Worm (Caenorhabditis elegans) whole organism, L2 larva: ENCODE results near the gene gpcp-2.
A peak's percentile ranks its signal among the peaks of the same experiment; 100 is the strongest.

Experiments used
- C34F6.9 ChIP-seq: fragments of 150-350 bp; optimal IDR thresholded peaks from 2 replicates; lab custom pipeline; 2014; ENCODE audit warnings: missing biosample characterization, missing genetic modification characterization
- F13H6.1 ChIP-seq: sonication (generic microtip); optimal IDR thresholded peaks from 2 replicates; lab custom pipeline; 2016; ENCODE audit warnings: missing genetic modification characterization, missing compliant biosample characterization
- R02D3.7 ChIP-seq: fragments of 150-350 bp; optimal IDR thresholded peaks from 2 replicates; lab custom pipeline; 2014; ENCODE audit warnings: missing biosample characterization, missing genetic modification characterization
- Y55F3AM.14 ChIP-seq: fragments of 200-800 bp; sonication (Bioruptor generic); optimal IDR thresholded peaks from 2 replicates; lab custom pipeline; 2018; ENCODE audit warnings: mild to moderate bottlenecking, missing genetic modification characterization, missing compliant biosample characterization
- aly-2 ChIP-seq: fragments of 150-350 bp; optimal IDR thresholded peaks from 2 replicates; lab custom pipeline; 2014; ENCODE audit warnings: missing biosample characterization, missing genetic modification characterization
- ama-1 ChIP-seq: fragments of 150-350 bp; optimal IDR thresholded peaks from 2 replicates; lab custom pipeline; 2018; ENCODE audit warnings: inconsistent platforms
- blmp-1 ChIP-seq: sonication (generic microtip); optimal IDR thresholded peaks from 2 replicates; lab custom pipeline; 2017; ENCODE audit warnings: missing genetic modification characterization, mild to moderate bottlenecking, missing compliant biosample characterization, antibody characterized with exemption, moderate library complexity; ENCODE audit not compliant: insufficient read depth
- ceh-16 ChIP-seq: fragments of 150-350 bp; optimal IDR thresholded peaks from 2 replicates; lab custom pipeline; 2014; ENCODE audit warnings: missing biosample characterization, missing genetic modification characterization
- ceh-82 ChIP-seq: fragments of 150-350 bp; optimal IDR thresholded peaks from 2 replicates; lab custom pipeline; 2014; ENCODE audit warnings: missing biosample characterization, missing genetic modification characterization
- crh-2 ChIP-seq: sonication (generic microtip); optimal IDR thresholded peaks from 2 replicates; lab custom pipeline; 2017; ENCODE audit warnings: missing biosample characterization, missing genetic modification characterization
- egl-27 ChIP-seq: sonication (generic microtip); optimal IDR thresholded peaks from 3 replicates; lab custom pipeline; 2017; ENCODE audit warnings: missing biosample characterization, missing genetic modification reagents, missing genetic modification characterization
- elt-3 ChIP-seq: sonication (generic microtip); optimal IDR thresholded peaks from 2 replicates; lab custom pipeline; 2017; ENCODE audit warnings: missing biosample characterization, missing genetic modification characterization
- fos-1 ChIP-seq: fragments of 150-350 bp; optimal IDR thresholded peaks from 2 replicates; lab custom pipeline; 2014; ENCODE audit warnings: missing biosample characterization, missing genetic modification characterization
- gmeb-1 ChIP-seq: fragments of 150-350 bp; optimal IDR thresholded peaks from 2 replicates; lab custom pipeline; 2014; ENCODE audit warnings: missing biosample characterization, missing genetic modification characterization
- lin-11 ChIP-seq: fragments of 150-350 bp; sonication (generic microtip); optimal IDR thresholded peaks from 2 replicates; lab custom pipeline; 2014; ENCODE audit warnings: missing biosample characterization, missing genetic modification characterization, inconsistent platforms, mixed read lengths
- lin-13 ChIP-seq: fragments of 150-350 bp; optimal IDR thresholded peaks from 2 replicates; lab custom pipeline; 2014; ENCODE audit warnings: missing biosample characterization, missing genetic modification reagents, missing genetic modification characterization
- lin-39 ChIP-seq: fragments of 150-350 bp; optimal IDR thresholded peaks from 2 replicates; lab custom pipeline; 2014; ENCODE audit warnings: missing biosample characterization, missing genetic modification reagents, missing genetic modification characterization
- lsy-2 ChIP-seq, 2 experiments: fragments of 150-350 bp in 1 of 2; sonication (generic microtip) in 1 of 2; optimal IDR thresholded peaks; 2 replicates each; lab custom pipeline; 2014 to 2017; ENCODE audit warnings: missing biosample characterization in 2 of 2, missing genetic modification characterization in 2 of 2
- mbf-1 ChIP-seq: sonication (generic microtip); optimal IDR thresholded peaks from 2 replicates; lab custom pipeline; 2017; ENCODE audit warnings: missing biosample characterization, missing genetic modification characterization
- mdl-1 ChIP-seq, 2 experiments: fragments of 150-350 bp in 1 of 2; sonication (generic microtip) in 1 of 2; optimal IDR thresholded peaks; 2 replicates each; lab custom pipeline; 2017; ENCODE audit warnings: missing biosample characterization in 2 of 2, missing genetic modification characterization in 2 of 2
- nhr-10 ChIP-seq: sonication (generic microtip); optimal IDR thresholded peaks from 2 replicates; lab custom pipeline; 2017; ENCODE audit warnings: missing biosample characterization, missing genetic modification characterization
- nhr-11 ChIP-seq: fragments of 150-350 bp; optimal IDR thresholded peaks from 2 replicates; lab custom pipeline; 2014; ENCODE audit warnings: missing biosample characterization, missing genetic modification characterization
- nhr-129 ChIP-seq: fragments of 150-350 bp; optimal IDR thresholded peaks from 2 replicates; lab custom pipeline; 2014; ENCODE audit warnings: missing biosample characterization, missing genetic modification characterization
- nhr-21 ChIP-seq: fragments of 150-350 bp; optimal IDR thresholded peaks from 2 replicates; lab custom pipeline; 2014; ENCODE audit warnings: missing biosample characterization, missing genetic modification characterization
- nhr-237 ChIP-seq: fragments of 150-350 bp; optimal IDR thresholded peaks from 2 replicates; lab custom pipeline; 2014; ENCODE audit warnings: missing biosample characterization, missing genetic modification characterization
- nhr-6 ChIP-seq: fragments of 150-350 bp; optimal IDR thresholded peaks from 2 replicates; lab custom pipeline; 2014; ENCODE audit warnings: missing biosample characterization, missing genetic modification characterization
- nhr-77 ChIP-seq: fragments of 150-350 bp; optimal IDR thresholded peaks from 2 replicates; lab custom pipeline; 2014; ENCODE audit warnings: missing biosample characterization, missing genetic modification characterization
- sem-4 ChIP-seq: fragments of 150-350 bp; optimal IDR thresholded peaks from 2 replicates; lab custom pipeline; 2014; ENCODE audit warnings: missing biosample characterization, missing genetic modification reagents, missing genetic modification characterization
- skn-1 ChIP-seq: sonication (generic microtip); optimal IDR thresholded peaks from 2 replicates; lab custom pipeline; 2017; ENCODE audit warnings: missing biosample characterization, missing genetic modification characterization
- sma-3 ChIP-seq: sonication (generic microtip); optimal IDR thresholded peaks from 2 replicates; lab custom pipeline; 2016; ENCODE audit warnings: missing genetic modification reagents, missing genetic modification characterization, missing compliant biosample characterization
- sma-9 ChIP-seq, 2 experiments: fragments of 150-350 bp in 1 of 2; sonication (generic microtip) in 1 of 2; optimal IDR thresholded peaks; 2 replicates each; lab custom pipeline; 2014 to 2016; ENCODE audit warnings: missing genetic modification characterization in 2 of 2, mild to moderate bottlenecking in 1 of 2, missing biosample characterization in 1 of 2, missing compliant biosample characterization in 1 of 2, missing genetic modification reagents in 1 of 2, moderate library complexity in 1 of 2
- snpc-4 ChIP-seq: fragments of 150-350 bp; optimal IDR thresholded peaks from 2 replicates; lab custom pipeline; 2014; ENCODE audit warnings: missing biosample characterization, missing genetic modification characterization
- unc-39 ChIP-seq: fragments of 150-350 bp; optimal IDR thresholded peaks from 2 replicates; lab custom pipeline; 2014; ENCODE audit warnings: missing biosample characterization, missing genetic modification characterization
- unc-55 ChIP-seq: fragments of 150-350 bp; sonication (generic microtip); optimal IDR thresholded peaks from 3 replicates; lab custom pipeline; 2014; ENCODE audit warnings: missing biosample characterization, missing genetic modification reagents, missing genetic modification characterization
- unc-62 ChIP-seq: fragments of 150-350 bp; optimal IDR thresholded peaks from 2 replicates; lab custom pipeline; 2014; ENCODE audit warnings: missing biosample characterization, missing genetic modification reagents, missing genetic modification characterization
- zag-1 ChIP-seq: fragments of 150-350 bp; optimal IDR thresholded peaks from 2 replicates; lab custom pipeline; 2014; ENCODE audit warnings: missing biosample characterization, missing genetic modification characterization
- ztf-1 ChIP-seq: fragments of 200-800 bp; sonication (Bioruptor generic); conservative IDR thresholded peaks from 2 replicates; pipeline ENCODE4 v1.3.6; 2022; ENCODE audit warnings: missing genetic modification characterization, missing compliant biosample characterization
- ztf-11 ChIP-seq: sonication (generic microtip); optimal IDR thresholded peaks from 2 replicates; lab custom pipeline; 2017; ENCODE audit warnings: missing biosample characterization, missing genetic modification characterization
- ztf-4 ChIP-seq: fragments of 150-350 bp; optimal IDR thresholded peaks from 2 replicates; lab custom pipeline; 2014; ENCODE audit warnings: missing biosample characterization, missing genetic modification characterization

gpcp-2 gene

DNA sequence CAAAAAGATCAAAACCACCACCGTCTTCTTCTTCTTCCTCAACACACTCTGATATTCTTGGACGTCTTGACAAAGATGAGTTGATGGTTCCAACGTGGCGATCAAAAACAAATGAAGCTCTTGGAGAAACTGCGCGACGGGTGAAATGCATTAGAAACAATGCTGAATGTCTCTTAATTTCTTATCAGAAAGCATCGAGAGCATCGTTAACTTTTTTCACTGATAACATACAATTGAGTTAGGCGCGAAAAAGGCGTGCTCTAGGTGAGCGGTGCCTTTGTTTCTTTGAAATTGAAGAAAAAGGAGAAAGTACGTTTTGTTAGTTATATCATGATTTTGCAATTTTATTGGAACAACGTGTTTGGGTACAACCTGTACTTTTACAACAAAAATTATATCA lies at the start of gene gpcp-2:
Gene gpcp-2 (minus strand): TSS at position 153 of the 400 bp plus-strand sequence.
- TF ChIP-seq ztf-4 (no peak), unc-62 (no peak), nhr-77 (tag; lab: Kevin White, UChicago) (no peak), fos-1 (tag; lab: Kevin White, UChicago) (peak; percentile 39), snpc-4 (tag; lab: Kevin White, UChicago) (no peak), ceh-82 (no peak), aly-2 (tag; lab: Kevin White, UChicago) (no peak)

DNA sequence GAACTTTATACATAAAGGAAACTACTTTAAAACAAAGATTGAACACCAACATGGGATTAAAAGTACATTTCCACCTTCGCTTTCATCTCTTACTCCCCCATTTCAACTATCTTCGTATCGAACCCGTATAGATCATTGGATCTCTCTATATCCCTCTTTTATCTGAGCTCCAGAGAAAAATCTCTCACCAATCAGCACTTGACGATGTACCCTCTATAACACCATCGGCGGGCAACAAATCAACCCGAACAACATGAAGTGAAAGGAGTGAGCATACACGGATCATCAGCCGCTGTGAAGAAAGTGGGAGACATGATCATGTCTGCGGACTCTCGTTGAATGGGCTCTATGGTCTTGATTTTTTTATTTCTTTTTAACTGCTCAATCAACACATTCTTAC lies 44.3 kb upstream of the gpcp-2 start:
- no peak for TF ChIP-seq elt-3 (tag; lab: Kevin White, UChicago)
- no peak for TF ChIP-seq R02D3.7
- TF ChIP-seq lsy-2 (tag; optimal IDR thresholded peaks at IDR 0.05; lab: Kevin White, UChicago): peak in 1 of 2 experiments; percentile 5
- no peak for TF ChIP-seq mbf-1 (tag; lab: Kevin White, UChicago)
- TF ChIP-seq lin-13 (GFP tag; lab: Kevin White, UChicago): no peak
- TF ChIP-seq unc-55 (GFP tag; lab: Kevin White, UChicago): no peak
- TF ChIP-seq snpc-4 (tag; lab: Kevin White, UChicago): no peak
- no peak for TF ChIP-seq ztf-1 (GFP tag; lab: Robert Waterston, UW)
- TF ChIP-seq nhr-10 (tag; lab: Kevin White, UChicago): no peak
- TF ChIP-seq sma-3 (GFP tag; lab: Kevin White, UChicago): no peak
- peak; percentile 24 for TF ChIP-seq nhr-129 (tag; lab: Kevin White, UChicago)
- TF ChIP-seq sem-4 (tag; lab: Kevin White, UChicago): no peak
- peak; percentile 1 for TF ChIP-seq F13H6.1 (tag; lab: Kevin White, UChicago)
- TF ChIP-seq sma-9 (GFP tag; optimal IDR thresholded peaks at IDR 0.05; lab: Kevin White, UChicago): peak; percentile 50
- TF ChIP-seq sma-9 (tag; optimal IDR thresholded peaks at IDR 0.05; lab: Kevin White, UChicago): no peak
- no peak for TF ChIP-seq nhr-11
- no peak for TF ChIP-seq nhr-237 (tag; lab: Kevin White, UChicago)
- no peak for TF ChIP-seq unc-39
- no peak for TF ChIP-seq ama-1 (lab: Kevin White, UChicago)
- TF ChIP-seq ztf-11 (tag; lab: Kevin White, UChicago): no peak

DNA sequence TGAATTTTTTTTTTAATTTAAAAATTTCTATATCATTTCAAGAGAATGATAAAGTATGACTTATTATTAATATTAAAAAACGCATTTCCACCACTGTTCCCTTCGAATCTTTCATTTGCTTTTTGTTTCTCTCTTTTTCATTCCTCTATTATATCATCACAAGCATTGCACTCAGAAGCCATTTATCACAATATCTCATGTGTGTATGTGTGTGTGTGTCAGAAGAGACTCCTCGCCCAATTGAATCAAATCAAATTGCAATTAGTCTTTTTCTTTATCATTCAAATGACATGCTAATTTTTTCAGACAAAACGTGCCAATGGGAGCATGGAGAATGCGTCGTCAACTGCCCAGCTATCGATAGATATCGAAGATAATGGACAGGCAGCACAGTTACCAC lies 43.0 kb upstream of the gpcp-2 start, which contains the start of gene unc-105:
Gene unc-105 (plus strand): TSS at position 301 of the 400 bp plus-strand sequence.
- TF ChIP-seq aly-2 (tag; lab: Kevin White, UChicago) (no peak), lin-39 (tag; lab: Kevin White, UChicago) (no peak), ama-1 (lab: Kevin White, UChicago) (no peak), snpc-4 (tag; lab: Kevin White, UChicago) (no peak), unc-62 (no peak), Y55F3AM.14 (GFP tag; lab: Kevin White, UChicago) (no peak), crh-2 (tag; lab: Kevin White, UChicago) (no peak), zag-1 (no peak), mdl-1 (tag; optimal IDR thresholded peaks at IDR 0.05; lab: Kevin White, UChicago) (no peak), skn-1 (tag; lab: Kevin White, UChicago) (no peak)

DNA sequence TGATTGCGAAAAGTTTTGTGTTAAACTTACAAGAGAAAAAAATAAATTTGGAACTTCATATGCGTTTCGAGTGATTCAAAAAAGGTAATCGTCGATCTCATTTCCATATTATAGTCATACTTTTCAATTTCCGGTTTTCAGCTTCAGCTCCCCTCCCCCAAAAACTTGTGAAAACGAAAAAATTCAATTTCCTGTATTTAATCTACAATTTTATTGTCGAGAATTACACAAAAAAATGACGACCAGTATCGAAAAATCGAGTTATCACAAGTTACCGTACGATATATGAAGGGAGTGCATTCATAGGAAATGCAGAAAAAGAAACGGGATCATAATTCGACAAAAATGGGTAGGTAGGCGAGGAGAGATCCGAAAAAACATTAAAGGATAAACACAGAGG lies 38.9 kb upstream of the gpcp-2 start, which contains the start of gene lron-4:
Gene lron-4 (minus strand): TSS at position 101 of the 400 bp plus-strand sequence.
- TF ChIP-seq nhr-21 (no peak), nhr-6 (tag; lab: Kevin White, UChicago) (no peak), Y55F3AM.14 (GFP tag; lab: Kevin White, UChicago) (no peak), skn-1 (tag; lab: Kevin White, UChicago) (no peak), sma-3 (GFP tag; lab: Kevin White, UChicago) (no peak), zag-1 (no peak), F13H6.1 (tag; lab: Kevin White, UChicago) (no peak)

DNA sequence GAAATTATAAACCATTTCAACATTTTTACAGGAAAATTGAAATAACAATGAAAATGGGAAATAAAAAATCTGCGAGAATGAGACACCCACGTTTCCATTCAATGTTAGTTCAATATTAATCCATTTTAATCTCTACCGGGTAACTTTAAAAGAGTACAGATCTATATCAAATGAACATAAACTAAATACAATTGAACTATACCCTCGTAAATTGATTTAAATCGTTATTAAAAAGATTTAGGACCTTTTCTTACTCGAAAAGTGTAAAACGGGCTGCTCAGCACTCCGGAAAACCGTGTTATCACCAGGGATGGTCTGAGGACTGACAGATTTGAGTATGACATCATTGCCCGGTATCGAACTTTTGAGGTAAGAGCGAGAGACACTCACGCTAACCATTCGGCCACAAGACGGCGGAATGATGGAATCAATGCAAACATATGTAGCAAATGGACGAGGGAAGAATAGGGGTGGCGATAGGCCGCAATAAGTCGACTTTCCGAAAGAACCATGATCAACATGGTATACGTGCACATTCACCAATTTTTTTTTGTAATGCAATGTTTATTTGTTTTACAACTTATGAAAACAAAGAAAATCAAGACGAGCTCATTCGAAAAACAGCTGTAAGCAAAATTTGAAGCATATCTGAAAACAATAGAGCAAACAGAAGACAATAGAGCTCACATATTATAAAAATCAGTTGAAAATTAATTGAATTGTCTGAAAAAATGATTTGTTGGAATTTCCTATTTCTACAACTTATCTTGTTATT lies 33.9 kb upstream of the gpcp-2 start, which contains the start of the genes chst-1 and C41C4.9:
Gene chst-1 (minus strand): TSS at position 51 of the 775 bp plus-strand sequence.
Gene C41C4.9 (plus strand): TSS at position 725 of the 775 bp plus-strand sequence.
- TF ChIP-seq unc-39: no peak
- peak; percentile 10 for TF ChIP-seq sem-4 (tag; lab: Kevin White, UChicago)
- TF ChIP-seq sma-3 (GFP tag; lab: Kevin White, UChicago): peak; percentile 74
- peak; percentile 67 for TF ChIP-seq lin-13 (GFP tag; lab: Kevin White, UChicago)
- TF ChIP-seq ztf-4: peak; percentile 53
- TF ChIP-seq zag-1: no peak
- peak; percentile 14 for TF ChIP-seq ceh-16 (tag; lab: Kevin White, UChicago)
- peak; percentile 78 for TF ChIP-seq nhr-11
- peak; percentile 82 for TF ChIP-seq sma-9 (GFP tag; optimal IDR thresholded peaks at IDR 0.05; lab: Kevin White, UChicago)
- TF ChIP-seq sma-9 (tag; optimal IDR thresholded peaks at IDR 0.05; lab: Kevin White, UChicago): no peak
- TF ChIP-seq ztf-1 (GFP tag; lab: Robert Waterston, UW): no peak
- TF ChIP-seq mdl-1 (tag; optimal IDR thresholded peaks at IDR 0.05; lab: Kevin White, UChicago): no peak
- peak; percentile 60 for TF ChIP-seq gmeb-1 (tag; lab: Kevin White, UChicago)
- peak in 1 of 2 experiments; percentile 69 for TF ChIP-seq lsy-2 (tag; optimal IDR thresholded peaks at IDR 0.05; lab: Kevin White, UChicago)
- TF ChIP-seq egl-27 (tag; lab: Kevin White, UChicago): peak; percentile 64
- TF ChIP-seq skn-1 (tag; lab: Kevin White, UChicago): no peak
- TF ChIP-seq nhr-21: peak; percentile 65
- TF ChIP-seq lin-11 (tag; lab: Kevin White, UChicago): peak; percentile 29
- peak; percentile 18 for TF ChIP-seq blmp-1 (tag; lab: Kevin White, UChicago)
- peak; percentile 89 for TF ChIP-seq nhr-129 (tag; lab: Kevin White, UChicago)
- TF ChIP-seq nhr-77 (tag; lab: Kevin White, UChicago): no peak
- TF ChIP-seq Y55F3AM.14 (GFP tag; lab: Kevin White, UChicago): peak; percentile 72
- TF ChIP-seq fos-1 (tag; lab: Kevin White, UChicago): peak; percentile 87
- TF ChIP-seq ceh-82: no peak
- TF ChIP-seq aly-2 (tag; lab: Kevin White, UChicago): no peak
- TF ChIP-seq C34F6.9 (tag; lab: Kevin White, UChicago): peak; percentile 33
